Fruit fly (Drosophila melanogaster) whole organism, embryonic: ENCODE data around the gene Lztr1.

ENCODE experiments used
- Abd-B ChIP-seq: fragments of 200-800 bp; sonication (Bioruptor generic); optimal IDR thresholded peaks from 2 replicates; lab custom pipeline; 2018; ENCODE audit warnings: missing biosample characterization, mild to moderate bottlenecking, missing genetic modification characterization, moderate library complexity
- Bdp1 ChIP-seq: fragments of 200-800 bp; sonication (Bioruptor generic); optimal IDR thresholded peaks from 3 replicates; lab custom pipeline; 2016; ENCODE audit warnings: missing biosample characterization, missing genetic modification characterization
- CG10321 ChIP-seq: fragments of 200-800 bp; sonication (Bioruptor generic); IDR thresholded peaks from 2 replicates; pipeline ENCODE4 v1.3.6; 2022; ENCODE audit warnings: missing biosample characterization, missing genetic modification characterization
- CG10366 ChIP-seq: fragments of 200-800 bp; sonication (Bioruptor generic); IDR thresholded peaks from 2 replicates; pipeline ENCODE4 v1.3.6; 2022; ENCODE audit warnings: missing biosample characterization, missing genetic modification characterization
- CG11398 ChIP-seq: fragments of 200-800 bp; sonication (Bioruptor generic); optimal IDR thresholded peaks from 2 replicates; lab custom pipeline; 2016; ENCODE audit warnings: missing biosample characterization, missing genetic modification characterization
- CG11560 ChIP-seq: fragments of 200-800 bp; sonication (Bioruptor generic); IDR thresholded peaks from 3 replicates; pipeline ENCODE4 v1.3.6; 2022; ENCODE audit warnings: missing biosample characterization, missing genetic modification characterization
- CG12104 ChIP-seq: fragments of 200-800 bp; sonication (Bioruptor generic); optimal IDR thresholded peaks from 3 replicates; lab custom pipeline; 2016; ENCODE audit warnings: missing biosample characterization, missing genetic modification characterization
- CG12219 ChIP-seq: fragments of 200-800 bp; sonication (Bioruptor generic); optimal IDR thresholded peaks from 3 replicates; lab custom pipeline; 2018; ENCODE audit warnings: missing biosample characterization, mild to moderate bottlenecking, missing genetic modification characterization
- CG12236 ChIP-seq: fragments of 200-800 bp; sonication (Bioruptor generic); optimal IDR thresholded peaks from 2 replicates; lab custom pipeline; 2016; ENCODE audit warnings: missing biosample characterization, missing genetic modification characterization
- CG12744 ChIP-seq: fragments of 200-800 bp; sonication (Bioruptor generic); optimal IDR thresholded peaks from 2 replicates; lab custom pipeline; 2016; ENCODE audit warnings: missing biosample characterization, missing genetic modification characterization
- CG13894 ChIP-seq: fragments of 200-800 bp; sonication (Bioruptor generic); optimal IDR thresholded peaks from 3 replicates; lab custom pipeline; 2018; ENCODE audit warnings: missing biosample characterization, mild to moderate bottlenecking, missing genetic modification characterization, moderate library complexity
- CG14441 ChIP-seq: fragments of 200-800 bp; sonication (Bioruptor generic); IDR thresholded peaks from 2 replicates; pipeline ENCODE4 v1.3.6; 2022; ENCODE audit warnings: missing biosample characterization, missing genetic modification characterization
- CG14667 ChIP-seq: fragments of 200-800 bp; sonication (Bioruptor generic); IDR thresholded peaks from 2 replicates; pipeline ENCODE4 v1.3.6; 2022; ENCODE audit warnings: missing biosample characterization, missing genetic modification characterization
- CG16815 ChIP-seq: fragments of 200-800 bp; sonication (Bioruptor generic); optimal IDR thresholded peaks from 3 replicates; lab custom pipeline; 2017; ENCODE audit warnings: missing biosample characterization, mild to moderate bottlenecking, missing genetic modification characterization
- CG18599 ChIP-seq: fragments of 200-800 bp; sonication (Bioruptor generic); optimal IDR thresholded peaks from 3 replicates; lab custom pipeline; 2017; ENCODE audit warnings: missing biosample characterization, missing genetic modification characterization, mild to moderate bottlenecking, moderate library complexity, missing genetic modification reagents
- CG30020 ChIP-seq: fragments of 200-800 bp; optimal IDR thresholded peaks from 2 replicates; lab custom pipeline; 2019; ENCODE audit warnings: missing biosample characterization, mild to moderate bottlenecking, missing genetic modification characterization, moderate library complexity
- CG30431 ChIP-seq: fragments of 200-800 bp; sonication (Bioruptor generic); optimal IDR thresholded peaks from 2 replicates; lab custom pipeline; 2017; ENCODE audit warnings: missing biosample characterization, missing genetic modification characterization
- CG32772 ChIP-seq: fragments of 200-800 bp; sonication (Bioruptor generic); IDR thresholded peaks from 2 replicates; pipeline ENCODE4 v1.3.6; 2022; ENCODE audit warnings: missing biosample characterization, missing genetic modification characterization
- CG3407 ChIP-seq: fragments of 200-800 bp; sonication (Bioruptor generic); optimal IDR thresholded peaks from 2 replicates; lab custom pipeline; 2018; ENCODE audit warnings: missing biosample characterization, mild to moderate bottlenecking, missing genetic modification characterization
- CG4404 ChIP-seq: fragments of 200-800 bp; sonication (Bioruptor generic); IDR thresholded peaks from 2 replicates; pipeline ENCODE4 v1.3.6; 2022; ENCODE audit warnings: missing biosample characterization, missing genetic modification characterization
- CG6813 ChIP-seq: fragments of 200-800 bp; sonication (Bioruptor generic); optimal IDR thresholded peaks from 2 replicates; lab custom pipeline; 2017; ENCODE audit warnings: missing biosample characterization, missing genetic modification characterization, mild to moderate bottlenecking, moderate library complexity, missing genetic modification reagents
- CG8478 ChIP-seq: fragments of >200 bp; optimal IDR thresholded peaks from 2 replicates; lab custom pipeline; 2018
- CG8944 ChIP-seq: fragments of 200-800 bp; sonication (Bioruptor generic); optimal IDR thresholded peaks from 3 replicates; lab custom pipeline; 2016; ENCODE audit warnings: missing biosample characterization, missing genetic modification characterization
- D19A ChIP-seq: fragments of 200-800 bp; optimal IDR thresholded peaks from 3 replicates; lab custom pipeline; 2019; ENCODE audit warnings: missing biosample characterization, mild to moderate bottlenecking, missing genetic modification characterization, moderate library complexity
- Elba2 ChIP-seq: fragments of 200-800 bp; sonication (Bioruptor generic); optimal IDR thresholded peaks from 3 replicates; lab custom pipeline; 2016; ENCODE audit warnings: missing biosample characterization, missing genetic modification characterization
- Fer1 ChIP-seq: fragments of 200-800 bp; sonication (Bioruptor generic); optimal IDR thresholded peaks from 2 replicates; lab custom pipeline; 2017; ENCODE audit warnings: missing biosample characterization, mild to moderate bottlenecking, missing genetic modification characterization
- HHEX ChIP-seq: fragments of 200-800 bp; sonication (Bioruptor generic); optimal IDR thresholded peaks from 3 replicates; lab custom pipeline; 2017; ENCODE audit warnings: missing biosample characterization, mild to moderate bottlenecking, missing genetic modification characterization, missing genetic modification reagents
- Lpt ChIP-seq: fragments of >200 bp; optimal IDR thresholded peaks from 2 replicates; lab custom pipeline; 2018; ENCODE audit warnings: missing biosample characterization, missing genetic modification characterization
- Myb ChIP-seq: fragments of 200-800 bp; sonication (Bioruptor generic); optimal IDR thresholded peaks from 2 replicates; lab custom pipeline; 2016; ENCODE audit warnings: missing biosample characterization, missing genetic modification characterization
- Ssrp ChIP-seq: fragments of 200-800 bp; sonication (Bioruptor generic); optimal IDR thresholded peaks from 2 replicates; lab custom pipeline; 2018; ENCODE audit warnings: missing biosample characterization, mild to moderate bottlenecking, missing genetic modification characterization, moderate library complexity
- ato ChIP-seq: fragments of 200-800 bp; sonication (Bioruptor generic); IDR thresholded peaks from 2 replicates; pipeline ENCODE4 v1.3.6; 2022; ENCODE audit warnings: missing biosample characterization, missing genetic modification characterization; ENCODE audit not compliant: partially characterized antibody
- crc ChIP-seq: fragments of 200-800 bp; sonication (Bioruptor generic); optimal IDR thresholded peaks from 2 replicates; lab custom pipeline; 2016; ENCODE audit warnings: missing biosample characterization, missing genetic modification characterization
- dmrt99B ChIP-seq: fragments of 200-800 bp; sonication (Bioruptor generic); optimal IDR thresholded peaks from 2 replicates; lab custom pipeline; 2018; ENCODE audit warnings: missing biosample characterization, mild to moderate bottlenecking, missing genetic modification characterization, moderate library complexity
- en ChIP-seq: fragments of 200-800 bp; sonication (Bioruptor generic); optimal IDR thresholded peaks from 2 replicates; lab custom pipeline; 2016; ENCODE audit warnings: missing biosample characterization, missing genetic modification characterization
- grau ChIP-seq: fragments of 200-800 bp; optimal IDR thresholded peaks from 3 replicates; lab custom pipeline; 2019; ENCODE audit warnings: missing biosample characterization, mild to moderate bottlenecking, missing genetic modification characterization, moderate library complexity
- lbe ChIP-seq: fragments of 200-800 bp; sonication (Bioruptor generic); optimal IDR thresholded peaks from 2 replicates; lab custom pipeline; 2016; ENCODE audit warnings: missing biosample characterization, mild to moderate bottlenecking, missing genetic modification characterization
- mirr ChIP-seq: fragments of 200-800 bp; sonication (Bioruptor generic); optimal IDR thresholded peaks from 3 replicates; lab custom pipeline; 2018; ENCODE audit warnings: missing biosample characterization, mild to moderate bottlenecking, missing genetic modification characterization
- nmo ChIP-seq: fragments of 200-800 bp; sonication (Bioruptor generic); optimal IDR thresholded peaks from 2 replicates; lab custom pipeline; 2018; ENCODE audit warnings: missing biosample characterization, mild to moderate bottlenecking, missing genetic modification characterization, moderate library complexity
- pita ChIP-seq: fragments of 200-800 bp; sonication (Bioruptor generic); optimal IDR thresholded peaks from 2 replicates; lab custom pipeline; 2017; ENCODE audit warnings: missing biosample characterization, mild to moderate bottlenecking, missing genetic modification characterization
- pnt ChIP-seq: fragments of 200-800 bp; sonication (Bioruptor generic); optimal IDR thresholded peaks from 3 replicates; lab custom pipeline; 2016; ENCODE audit warnings: missing biosample characterization, missing genetic modification characterization
- prd ChIP-seq, 3 experiments: fragments of >200 bp in 2 of 3; fragments of 200-800 bp in 1 of 3; sonication (Bioruptor generic) in 1 of 3; optimal IDR thresholded peaks in 2 of 3; IDR thresholded peaks in 1 of 3; 2 replicates in 2 of 3; 3 replicates in 1 of 3; pipeline versions ENCODE4 v1.3.6 to Lab custom; 2017 to 2022; ENCODE audit warnings: missing biosample characterization in 1 of 3, missing genetic modification characterization in 1 of 3
- row ChIP-seq: fragments of 200-800 bp; sonication (Bioruptor generic); IDR thresholded peaks from 3 replicates; pipeline ENCODE4 v1.3.6; 2022; ENCODE audit warnings: missing biosample characterization, missing genetic modification characterization
- sens-2 ChIP-seq: fragments of 200-800 bp; sonication (Bioruptor generic); IDR thresholded peaks from 2 replicates; pipeline ENCODE4 v1.3.6; 2022; ENCODE audit warnings: missing biosample characterization, missing genetic modification characterization
- sim ChIP-seq: fragments of 200-800 bp; sonication (Bioruptor generic); IDR thresholded peaks from 2 replicates; pipeline ENCODE4 v1.3.6; 2022; ENCODE audit warnings: missing biosample characterization, missing genetic modification characterization
- sr ChIP-seq: fragments of 200-800 bp; sonication (Bioruptor generic); IDR thresholded peaks from 3 replicates; pipeline ENCODE4 v1.3.6; 2022; ENCODE audit warnings: missing biosample characterization, missing genetic modification characterization
- stwl ChIP-seq: fragments of 200-800 bp; sonication (Bioruptor generic); optimal IDR thresholded peaks from 3 replicates; lab custom pipeline; 2018; ENCODE audit warnings: missing biosample characterization, mild to moderate bottlenecking, missing genetic modification characterization, moderate library complexity
- tgo ChIP-seq: fragments of 200-800 bp; sonication (Bioruptor generic); IDR thresholded peaks from 3 replicates; pipeline ENCODE4 v1.3.6; 2022; ENCODE audit warnings: missing biosample characterization, missing genetic modification characterization
- tna ChIP-seq: fragments of 200-800 bp; sonication (Bioruptor generic); IDR thresholded peaks from 2 replicates; pipeline ENCODE4 v1.3.6; 2022; ENCODE audit warnings: missing biosample characterization, missing genetic modification characterization; ENCODE audit not compliant: partially characterized antibody
- wek ChIP-seq: fragments of 200-800 bp; sonication (Bioruptor generic); optimal IDR thresholded peaks from 3 replicates; lab custom pipeline; 2018; ENCODE audit warnings: missing biosample characterization, mild to moderate bottlenecking, missing genetic modification characterization, moderate library complexity
- zfh1 ChIP-seq: fragments of 200-800 bp; sonication (Bioruptor generic); IDR thresholded peaks from 3 replicates; pipeline ENCODE4 v1.3.6; 2022; ENCODE audit warnings: missing biosample characterization, missing genetic modification characterization

The Lztr1 gene

DNA sequence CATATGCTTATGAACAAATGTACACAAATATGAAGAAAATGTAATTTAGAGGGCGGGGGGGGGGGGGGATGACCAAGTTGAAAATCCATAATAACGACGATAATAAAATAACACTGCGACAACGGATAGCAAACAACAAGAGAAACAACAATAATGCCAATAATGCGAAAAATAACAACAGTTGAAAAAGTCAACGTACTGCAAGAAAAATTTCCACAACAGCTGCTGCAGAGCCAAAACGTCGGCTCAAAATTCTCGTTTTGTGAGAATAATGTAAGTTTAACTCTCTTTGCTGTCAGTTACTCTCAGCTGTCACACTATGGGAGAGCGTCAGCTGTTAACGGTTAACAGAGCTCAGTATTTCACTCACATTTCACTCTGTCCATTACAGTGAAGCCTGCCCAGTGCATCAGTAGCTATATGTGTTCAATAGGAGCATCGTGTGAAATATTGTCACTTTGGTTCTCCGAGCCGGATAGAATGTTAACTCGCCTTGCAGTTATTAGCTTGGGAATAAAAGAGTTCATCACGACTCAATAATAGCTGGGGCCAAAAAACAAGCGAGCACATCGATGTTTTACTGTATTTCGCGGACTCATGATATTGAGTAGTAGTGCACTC lies 26.5 kb downstream of the Lztr1 start (continued):
- TF ChIP-seq D19A, result peak; percentile 59
- TF ChIP-seq Lpt (GFP tag; lab: Kevin White, UChicago), result no peak
- TF ChIP-seq CG14441 (GFP tag; lab: Robert Waterston, UW), result peak; percentile 87
- no peak for TF ChIP-seq ato (GFP tag; lab: Robert Waterston, UW)
- TF ChIP-seq CG12236 (GFP tag; lab: Kevin White, UChicago), result peak; percentile 61
- TF ChIP-seq CG12219 (GFP tag; lab: Kevin White, UChicago), result peak; percentile 80
- TF ChIP-seq CG32772 (GFP tag; lab: Robert Waterston, UW), result peak; percentile 76
- TF ChIP-seq CG16815 (GFP tag; lab: Kevin White, UChicago), result peak; percentile 60
- peak; percentile 54 for TF ChIP-seq crc (GFP tag; lab: Kevin White, UChicago)
- peak; percentile 86 for TF ChIP-seq lbe
- TF ChIP-seq pita, result no peak
- no peak for TF ChIP-seq stwl
- TF ChIP-seq CG8944 (GFP tag; lab: Kevin White, UChicago), result peak; percentile 76
- TF ChIP-seq Myb (GFP tag; lab: Kevin White, UChicago), result peak; percentile 47
- 0 out of 2 replicates have a peak, but pooled peaks have one; percentile 34 for TF ChIP-seq sim (GFP tag; lab: Robert Waterston, UW)
- TF ChIP-seq CG30431, result peak; percentile 67
- TF ChIP-seq Fer1, result peak; percentile 85
- TF ChIP-seq dmrt99B (tag; lab: Kevin White, UChicago), result peak; percentile 86
- peak; percentile 56 for TF ChIP-seq CG4404
- peak; percentile 73 for TF ChIP-seq HHEX (GFP tag; lab: Kevin White, UChicago)
- TF ChIP-seq CG11560 (tag; lab: Robert Waterston, UW), result 0 out of 3 replicates have a peak, but pooled peaks have one; percentile 26
- TF ChIP-seq CG8478 (lab: Kevin White, UChicago), result no peak
- peak; percentile 48 for TF ChIP-seq CG3407 (GFP tag; lab: Kevin White, UChicago)
- peak; percentile 63 for TF ChIP-seq CG6813
- TF ChIP-seq Ssrp (tag; lab: Kevin White, UChicago), result peak; percentile 54
- TF ChIP-seq row, result peak; percentile 95
- TF ChIP-seq CG12104 (GFP tag; lab: Kevin White, UChicago), result no peak
- peak; percentile 82 for TF ChIP-seq pnt (GFP tag; lab: Kevin White, UChicago)
- TF ChIP-seq en (GFP tag; lab: Kevin White, UChicago), result peak; percentile 66
- TF ChIP-seq CG13894 (tag; lab: Kevin White, UChicago), result peak; percentile 73
- peak; percentile 7; the same call in 1 of the 3 replicates for TF ChIP-seq sr
- peak; percentile 53 for TF ChIP-seq wek
- TF ChIP-seq CG14667 (GFP tag; lab: Robert Waterston, UW), result peak; percentile 37; the same call in 1 of the 2 replicates
- peak; percentile 75 for TF ChIP-seq Abd-B (GFP tag; lab: Kevin White, UChicago)
- TF ChIP-seq CG11398, result peak; percentile 79
- peak; percentile 87 for TF ChIP-seq zfh1
- peak; percentile 97 for TF ChIP-seq grau
- peak; percentile 51 for TF ChIP-seq mirr (GFP tag; lab: Kevin White, UChicago)
- TF ChIP-seq Elba2 (GFP tag; lab: Kevin White, UChicago), result no peak
- peak; percentile 58 for TF ChIP-seq CG12744 (GFP tag; lab: Kevin White, UChicago)
- TF ChIP-seq CG30020, result peak; percentile 5
- peak; percentile 53; the same call in 1 of the 2 replicates for TF ChIP-seq sens-2
- peak; percentile 75 for TF ChIP-seq CG10366
- TF ChIP-seq prd (optimal IDR thresholded peaks at IDR 0.05; lab: Kevin White, UChicago), result no peak
- TF ChIP-seq prd (GFP tag; IDR thresholded peaks at IDR 0.05; lab: Robert Waterston, UW), result peak; percentile 86
- no peak for TF ChIP-seq tna (GFP tag; lab: Robert Waterston, UW)
- TF ChIP-seq tgo (GFP tag; lab: Robert Waterston, UW), result peak; percentile 84
- peak; percentile 74 for TF ChIP-seq nmo (GFP tag; lab: Kevin White, UChicago)
- peak; percentile 84 for TF ChIP-seq CG18599 (GFP tag; lab: Kevin White, UChicago)
- peak; percentile 45; the same call in 1 of the 2 replicates for TF ChIP-seq CG10321 (GFP tag; lab: Robert Waterston, UW)
- peak; percentile 60 for TF ChIP-seq Bdp1 (GFP tag; lab: Kevin White, UChicago)
